Worm (Caenorhabditis elegans) whole organism, L1 larva: ENCODE data around the gene fbxb-81.

Source experiments
- C16A3.4 ChIP-seq: fragments of 150-350 bp; optimal IDR thresholded peaks from 2 replicates; lab custom pipeline; 2014; ENCODE audit warnings: missing biosample characterization, missing genetic modification characterization
- F16B12.6 ChIP-seq: fragments of 150-350 bp; optimal IDR thresholded peaks from 2 replicates; lab custom pipeline; 2014; ENCODE audit warnings: missing biosample characterization, missing genetic modification characterization
- Y116A8C.19 ChIP-seq: sonication (generic microtip); optimal IDR thresholded peaks from 2 replicates; lab custom pipeline; 2016; ENCODE audit warnings: missing compliant biosample characterization, missing genetic modification characterization, borderline replicate concordance
- aha-1 ChIP-seq: fragments of 150-350 bp; optimal IDR thresholded peaks from 2 replicates; lab custom pipeline; 2014; ENCODE audit warnings: missing biosample characterization, missing genetic modification characterization
- aly-2 ChIP-seq: fragments of 150-350 bp; optimal IDR thresholded peaks from 2 replicates; lab custom pipeline; 2014; ENCODE audit warnings: missing biosample characterization, missing genetic modification characterization
- ama-1 ChIP-seq: fragments of 150-350 bp; optimal IDR thresholded peaks from 2 replicates; lab custom pipeline; 2014
- blmp-1 ChIP-seq: fragments of 150-350 bp; optimal IDR thresholded peaks from 2 replicates; lab custom pipeline; 2014; ENCODE audit warnings: missing biosample characterization, missing genetic modification characterization
- ceh-63 ChIP-seq: fragments of 200-800 bp; sonication (Bioruptor generic); optimal IDR thresholded peaks from 2 replicates; lab custom pipeline; 2018; ENCODE audit warnings: mild to moderate bottlenecking, missing genetic modification characterization, missing compliant biosample characterization
- ceh-8 ChIP-seq: fragments of 200-800 bp; sonication (Bioruptor generic); optimal IDR thresholded peaks from 2 replicates; lab custom pipeline; 2018; ENCODE audit warnings: mild to moderate bottlenecking, missing genetic modification characterization, moderate library complexity, missing compliant biosample characterization
- ceh-88 ChIP-seq: fragments of 200-800 bp; sonication (Bioruptor generic); IDR thresholded peaks from 2 replicates; pipeline ENCODE4 v1.3.6; 2022; ENCODE audit warnings: missing genetic modification characterization, missing compliant biosample characterization
- egl-13 ChIP-seq: sonication (generic microtip); optimal IDR thresholded peaks from 2 replicates; lab custom pipeline; 2016; ENCODE audit warnings: missing genotype, missing genetic modification reagents, missing genetic modification characterization, missing compliant biosample characterization
- egl-27 ChIP-seq, 2 experiments: fragments of 150-350 bp in 1 of 2; sonication (generic microtip); optimal IDR thresholded peaks; 3 replicates each; lab custom pipeline; 2017 to 2018; ENCODE audit warnings: missing biosample characterization in 2 of 2, missing genetic modification characterization in 2 of 2, missing genetic modification reagents in 2 of 2
- ets-5 ChIP-seq: fragments of 200-800 bp; sonication (Bioruptor generic); IDR thresholded peaks from 2 replicates; pipeline ENCODE4 v1.3.6; 2022; ENCODE audit warnings: missing genetic modification characterization, missing compliant biosample characterization
- fkh-10 ChIP-seq: sonication (generic microtip); optimal IDR thresholded peaks from 2 replicates; lab custom pipeline; 2017; ENCODE audit warnings: missing biosample characterization, missing genetic modification reagents, missing genetic modification characterization
- fkh-4 ChIP-seq: sonication (generic microtip); optimal IDR thresholded peaks from 2 replicates; lab custom pipeline; 2016; ENCODE audit warnings: missing compliant biosample characterization, missing genetic modification characterization, borderline replicate concordance
- fos-1 ChIP-seq: fragments of 150-350 bp; optimal IDR thresholded peaks from 2 replicates; lab custom pipeline; 2014; ENCODE audit warnings: missing biosample characterization, missing genetic modification characterization
- hlh-17 ChIP-seq: fragments of 200-800 bp; sonication (Bioruptor generic); optimal IDR thresholded peaks from 2 replicates; lab custom pipeline; 2018; ENCODE audit warnings: missing genetic modification characterization, mild to moderate bottlenecking, missing compliant biosample characterization, moderate library complexity, borderline replicate concordance
- hpl-2 ChIP-seq: fragments of 150-350 bp; optimal IDR thresholded peaks from 2 replicates; lab custom pipeline; 2014; ENCODE audit warnings: missing biosample characterization, missing genetic modification reagents, missing genetic modification characterization
- jun-1 ChIP-seq: fragments of 150-350 bp; optimal IDR thresholded peaks from 2 replicates; lab custom pipeline; 2014; ENCODE audit warnings: missing biosample characterization, missing genetic modification reagents, missing genetic modification characterization
- lin-13 ChIP-seq: fragments of 150-350 bp; optimal IDR thresholded peaks from 2 replicates; lab custom pipeline; 2014; ENCODE audit warnings: missing biosample characterization, missing genetic modification reagents, missing genetic modification characterization
- lin-14 ChIP-seq: fragments of 200-800 bp; sonication (Bioruptor generic); optimal IDR thresholded peaks from 2 replicates; lab custom pipeline; 2018; ENCODE audit warnings: mild to moderate bottlenecking, missing genetic modification characterization, moderate library complexity, missing compliant biosample characterization
- lin-15B ChIP-seq: fragments of 150-350 bp; sonication (generic microtip); optimal IDR thresholded peaks from 3 replicates; lab custom pipeline; 2014; ENCODE audit warnings: missing biosample characterization, missing genetic modification characterization
- lin-35 ChIP-seq, 2 experiments: fragments of 150-350 bp; optimal IDR thresholded peaks; 2 replicates each; lab custom pipeline; 2014; ENCODE audit warnings: missing biosample characterization in 2 of 2, missing genetic modification characterization in 2 of 2, missing genetic modification reagents in 2 of 2
- lir-3 ChIP-seq: sonication (generic microtip); optimal IDR thresholded peaks from 2 replicates; lab custom pipeline; 2016; ENCODE audit warnings: mild to moderate bottlenecking, missing genetic modification characterization, moderate library complexity, missing compliant biosample characterization; ENCODE audit not compliant: poor library complexity
- mdl-1 ChIP-seq, 2 experiments: fragments of 150-350 bp; optimal IDR thresholded peaks; 2 replicates each; lab custom pipeline; 2014 to 2017; ENCODE audit warnings: missing biosample characterization in 2 of 2, missing genetic modification characterization in 2 of 2, inconsistent platforms in 1 of 2
- mef-2 ChIP-seq: fragments of 150-350 bp; optimal IDR thresholded peaks from 2 replicates; lab custom pipeline; 2014; ENCODE audit warnings: missing biosample characterization, missing genetic modification characterization
- mep-1 ChIP-seq: fragments of 150-350 bp; optimal IDR thresholded peaks from 2 replicates; lab custom pipeline; 2014; ENCODE audit warnings: missing biosample characterization, missing genetic modification characterization
- nhr-11 ChIP-seq: fragments of 150-350 bp; optimal IDR thresholded peaks from 2 replicates; lab custom pipeline; 2014; ENCODE audit warnings: missing biosample characterization, missing genetic modification characterization
- nhr-12 ChIP-seq: sonication (generic microtip); optimal IDR thresholded peaks from 2 replicates; lab custom pipeline; 2017; ENCODE audit warnings: missing biosample characterization, missing genetic modification characterization
- nhr-28 ChIP-seq: fragments of 150-350 bp; optimal IDR thresholded peaks from 2 replicates; lab custom pipeline; 2014; ENCODE audit warnings: missing biosample characterization, missing genetic modification characterization
- nhr-71 ChIP-seq: sonication (generic microtip); optimal IDR thresholded peaks from 2 replicates; lab custom pipeline; 2016; ENCODE audit warnings: mild to moderate bottlenecking, missing genetic modification characterization, moderate library complexity, missing compliant biosample characterization
- nhr-76 ChIP-seq: sonication (generic microtip); optimal IDR thresholded peaks from 2 replicates; lab custom pipeline; 2017; ENCODE audit warnings: missing biosample characterization, missing genetic modification characterization
- nhr-85 ChIP-seq: sonication (generic microtip); peaks from one replicate; lab custom pipeline; 2016; ENCODE audit warnings: missing genetic modification characterization, inconsistent platforms, missing compliant biosample characterization
- nhr-90 ChIP-seq: sonication (generic microtip); optimal IDR thresholded peaks from 2 replicates; lab custom pipeline; 2016; ENCODE audit warnings: mild to moderate bottlenecking, missing genetic modification characterization, missing compliant biosample characterization; ENCODE audit not compliant: poor library complexity
- pag-3 ChIP-seq: sonication (generic microtip); optimal IDR thresholded peaks from 2 replicates; lab custom pipeline; 2017; ENCODE audit warnings: missing genetic modification characterization, mild to moderate bottlenecking, missing compliant biosample characterization, antibody characterized with exemption, borderline replicate concordance; ENCODE audit not compliant: insufficient read depth
- skn-1 ChIP-seq: fragments of 150-350 bp; optimal IDR thresholded peaks from 2 replicates; lab custom pipeline; 2014; ENCODE audit warnings: missing biosample characterization, missing genetic modification characterization
- sox-4 ChIP-seq: sonication (generic microtip); optimal IDR thresholded peaks from 2 replicates; lab custom pipeline; 2016; ENCODE audit warnings: missing genetic modification characterization, missing compliant biosample characterization
- tbx-2 ChIP-seq: sonication (generic microtip); optimal IDR thresholded peaks from 2 replicates; lab custom pipeline; 2016; ENCODE audit warnings: missing genetic modification characterization, missing compliant biosample characterization
- tlp-1 ChIP-seq: fragments of 150-350 bp; optimal IDR thresholded peaks from 2 replicates; lab custom pipeline; 2014; ENCODE audit warnings: missing biosample characterization, missing genetic modification characterization
- unc-30 ChIP-seq: sonication (generic microtip); optimal IDR thresholded peaks from 2 replicates; lab custom pipeline; 2017; ENCODE audit warnings: missing biosample characterization, missing genetic modification characterization
- unc-86 ChIP-seq: sonication (generic microtip); optimal IDR thresholded peaks from 2 replicates; lab custom pipeline; 2016; ENCODE audit warnings: missing genetic modification characterization, missing compliant biosample characterization
- vab-15 ChIP-seq: sonication (generic microtip); optimal IDR thresholded peaks from 2 replicates; lab custom pipeline; 2017; ENCODE audit warnings: missing genotype, mild to moderate bottlenecking, missing genetic modification characterization, missing compliant biosample characterization
- xbp-1 ChIP-seq: sonication (generic microtip); optimal IDR thresholded peaks from 2 replicates; lab custom pipeline; 2016; ENCODE audit warnings: missing genetic modification characterization, missing compliant biosample characterization
- zip-4 ChIP-seq: fragments of 200-800 bp; sonication (Bioruptor generic); optimal IDR thresholded peaks from 2 replicates; lab custom pipeline; 2018; ENCODE audit warnings: mild to moderate bottlenecking, missing genetic modification characterization, moderate library complexity, missing compliant biosample characterization
- ztf-11 ChIP-seq, 2 experiments: sonication (generic microtip); optimal IDR thresholded peaks; 2 replicates each; lab custom pipeline; 2016 to 2017; ENCODE audit warnings: missing genetic modification characterization in 2 of 2, missing biosample characterization in 1 of 2, missing compliant biosample characterization in 1 of 2
- ztf-4 ChIP-seq: fragments of 150-350 bp; optimal IDR thresholded peaks from 2 replicates; lab custom pipeline; 2014; ENCODE audit warnings: missing biosample characterization, missing genetic modification characterization

The fbxb-81 gene

DNA sequence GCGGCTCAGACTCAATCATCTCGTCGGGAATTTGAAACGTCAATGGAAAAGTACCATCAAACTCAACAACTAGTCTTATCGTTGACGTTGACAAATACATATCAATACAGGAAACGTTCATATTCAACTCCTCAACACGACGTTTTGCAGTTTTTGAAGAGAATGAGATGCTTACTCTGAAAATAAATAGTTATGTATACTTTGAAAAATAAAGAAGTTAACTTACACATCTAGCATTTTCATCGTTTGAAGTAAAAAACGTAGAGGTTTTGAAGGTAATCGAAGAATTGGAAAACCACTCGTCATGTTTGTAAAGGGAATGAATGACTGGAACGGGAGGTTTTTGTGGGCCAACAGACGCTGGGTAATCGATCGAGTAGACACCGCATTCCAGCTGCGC, at the start of gene fbxb-81:
fbxb-81 (minus strand) TSS at position 314 of the 400 bp plus-strand sequence.
- TF ChIP-seq blmp-1 (tag; lab: Kevin White, UChicago) (no peak), egl-27 (tag; optimal IDR thresholded peaks at IDR 0.05; lab: Kevin White, UChicago) (no peak), jun-1 (tag; lab: Kevin White, UChicago) (no peak), ceh-63 (GFP tag; lab: Kevin White, UChicago) (no peak), F16B12.6 (tag; lab: Kevin White, UChicago) (no peak), unc-86 (tag; lab: Kevin White, UChicago) (no peak), nhr-28 (tag; lab: Kevin White, UChicago) (no peak), ceh-8 (GFP tag; lab: Kevin White, UChicago) (no peak), ceh-88 (GFP tag; lab: Robert Waterston, UW) (no peak), fkh-4 (no peak), skn-1 (no peak)

DNA sequence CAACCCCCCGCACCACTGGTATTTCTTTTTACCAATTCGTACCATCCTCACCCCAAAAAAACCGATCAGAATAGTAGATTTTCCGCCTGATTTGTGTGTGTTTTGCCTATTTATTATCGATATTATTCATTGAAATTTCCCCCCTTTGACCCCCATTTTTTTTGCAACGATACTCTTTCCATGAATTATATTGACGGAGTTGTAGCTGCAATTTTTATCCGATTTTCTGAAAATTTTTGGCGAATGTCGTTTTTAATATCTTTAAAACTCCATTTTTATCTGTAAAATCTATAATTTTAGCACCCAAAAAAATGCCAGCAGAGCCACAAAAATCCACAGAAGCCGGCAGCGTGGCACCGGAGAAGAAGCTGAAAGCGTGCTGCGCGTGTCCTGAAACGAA, 49.7 kb upstream of the fbxb-81 start, which contains the start of gene cox-17:
cox-17 (plus strand) TSS at position 301 of the 400 bp plus-strand sequence.
- TF ChIP-seq nhr-90 (tag; lab: Kevin White, UChicago), result no peak
- no peak for TF ChIP-seq pag-3 (tag; lab: Kevin White, UChicago)
- TF ChIP-seq ceh-88 (GFP tag; lab: Robert Waterston, UW), result no peak
- no peak for TF ChIP-seq nhr-76 (tag; lab: Kevin White, UChicago)
- TF ChIP-seq nhr-11 (tag; lab: Kevin White, UChicago), result no peak
- TF ChIP-seq ets-5 (GFP tag; lab: Robert Waterston, UW), result no peak
- no peak for TF ChIP-seq aly-2 (tag; lab: Kevin White, UChicago)
- no peak for TF ChIP-seq fos-1
- TF ChIP-seq lin-13 (GFP tag; lab: Kevin White, UChicago), result no peak
- TF ChIP-seq sox-4 (tag; lab: Kevin White, UChicago), result no peak
- no peak for TF ChIP-seq lir-3 (tag; lab: Kevin White, UChicago)
- TF ChIP-seq lin-14 (GFP tag; lab: Kevin White, UChicago), result no peak
- TF ChIP-seq ceh-63 (GFP tag; lab: Kevin White, UChicago), result no peak
- TF ChIP-seq nhr-71 (tag; lab: Kevin White, UChicago), result no peak
- TF ChIP-seq tlp-1, result no peak
- TF ChIP-seq xbp-1 (tag; lab: Kevin White, UChicago), result no peak
- TF ChIP-seq nhr-12, result no peak

DNA sequence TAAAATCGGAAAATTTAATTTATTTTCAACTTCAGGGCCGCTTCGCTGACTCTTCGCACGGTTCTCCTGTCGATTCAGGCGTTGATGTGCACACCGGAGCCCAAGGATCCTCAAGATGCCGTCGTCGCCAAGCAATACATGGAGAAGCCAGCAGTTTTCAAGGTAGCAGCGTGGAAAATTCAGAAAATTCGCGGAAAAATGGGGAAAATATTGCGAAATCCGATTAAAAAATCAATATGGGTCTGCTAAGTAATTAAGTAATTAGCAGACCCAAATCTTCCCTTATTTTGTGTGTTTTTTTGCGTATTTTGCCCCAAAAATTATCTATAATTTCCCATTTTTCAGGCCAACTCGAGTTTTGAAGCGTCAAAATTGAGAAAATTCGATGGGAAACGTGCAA, 48.3 kb upstream of the fbxb-81 start:
- TF ChIP-seq fos-1, result no peak
- no peak for TF ChIP-seq mep-1 (tag; lab: Kevin White, UChicago)

DNA sequence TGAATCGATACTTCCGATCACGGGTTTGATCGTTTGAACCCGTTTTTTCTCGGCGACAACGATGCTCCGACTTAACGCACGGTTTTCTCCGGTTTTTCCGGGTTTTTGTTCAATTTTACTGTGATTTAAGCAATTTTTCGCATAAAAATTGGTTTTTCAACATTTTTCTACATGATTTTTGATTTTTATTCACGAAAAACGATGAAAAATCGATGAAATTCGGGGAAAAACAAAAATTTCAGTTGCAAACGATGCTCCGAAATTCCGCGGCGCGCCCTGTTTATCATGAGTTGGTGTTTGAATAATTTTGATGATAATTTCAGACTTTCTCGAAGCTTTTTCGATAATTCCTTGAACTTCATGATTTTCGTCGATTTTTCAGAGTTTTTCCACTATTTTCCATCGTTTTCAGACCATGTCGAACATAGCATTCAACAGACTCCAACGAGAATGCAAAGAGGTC, 47.4 kb upstream of the fbxb-81 start, which contains the start of gene ubc-20:
ubc-20 (plus strand) TSS at position 413 of the 463 bp plus-strand sequence.
- no peak for TF ChIP-seq mep-1 (tag; lab: Kevin White, UChicago)
- no peak for TF ChIP-seq fkh-10 (GFP tag; lab: Kevin White, UChicago)
- TF ChIP-seq lin-35 (GFP tag; optimal IDR thresholded peaks at IDR 0.05; lab: Kevin White, UChicago), result peak; percentile 17 to 61
- no peak for TF ChIP-seq aha-1 (tag; lab: Kevin White, UChicago)
- TF ChIP-seq vab-15 (tag; lab: Kevin White, UChicago), result no peak
- TF ChIP-seq lin-15B (tag; lab: Kevin White, UChicago), result no peak
- no peak for TF ChIP-seq aly-2 (tag; lab: Kevin White, UChicago)
- no peak for TF ChIP-seq Y116A8C.19 (tag; lab: Kevin White, UChicago)
- TF ChIP-seq lir-3 (tag; lab: Kevin White, UChicago), result no peak
- TF ChIP-seq ztf-4 (tag; lab: Kevin White, UChicago), result no peak
- no peak for TF ChIP-seq nhr-90 (tag; lab: Kevin White, UChicago)
- no peak for TF ChIP-seq jun-1 (tag; lab: Kevin White, UChicago)
- TF ChIP-seq ama-1, result no peak
- TF ChIP-seq hpl-2 (GFP tag; lab: Kevin White, UChicago), result no peak
- TF ChIP-seq tbx-2 (tag; lab: Kevin White, UChicago), result peak; percentile 22
- no peak for TF ChIP-seq ztf-11 (tag; optimal IDR thresholded peaks at IDR 0.05; lab: Kevin White, UChicago)
- TF ChIP-seq egl-13, result no peak
- TF ChIP-seq mef-2, result no peak
- peak; percentile 22 for TF ChIP-seq C16A3.4 (tag; lab: Kevin White, UChicago)
- TF ChIP-seq blmp-1 (tag; lab: Kevin White, UChicago), result peak; percentile 12
- TF ChIP-seq nhr-85 (tag; lab: Kevin White, UChicago), result peak; percentile 75
- no peak for TF ChIP-seq unc-86 (tag; lab: Kevin White, UChicago)
- no peak for TF ChIP-seq pag-3 (tag; lab: Kevin White, UChicago)
- no peak for TF ChIP-seq zip-4 (GFP tag; lab: Kevin White, UChicago)
- no peak for TF ChIP-seq mdl-1 (tag; optimal IDR thresholded peaks at IDR 0.05; lab: Kevin White, UChicago)
- no peak for TF ChIP-seq unc-30 (tag; lab: Kevin White, UChicago)
- no peak for TF ChIP-seq hlh-17 (GFP tag; lab: Kevin White, UChicago)
- no peak for TF ChIP-seq ceh-88 (GFP tag; lab: Robert Waterston, UW)
